Worm (Caenorhabditis elegans) whole organism, L2 larva: Measurements from ENCODE around the gene F42A10.6.

Experiments used
- C34F6.9 ChIP-seq: fragments of 150-350 bp; optimal IDR thresholded peaks from 2 replicates; lab custom pipeline; 2014; ENCODE audit warnings: missing biosample characterization, missing genetic modification characterization
- F13H6.1 ChIP-seq: sonication (generic microtip); optimal IDR thresholded peaks from 2 replicates; lab custom pipeline; 2016; ENCODE audit warnings: missing genetic modification characterization, missing compliant biosample characterization
- R02D3.7 ChIP-seq: fragments of 150-350 bp; optimal IDR thresholded peaks from 2 replicates; lab custom pipeline; 2014; ENCODE audit warnings: missing biosample characterization, missing genetic modification characterization
- ZK546.5 ChIP-seq: sonication (generic microtip); optimal IDR thresholded peaks from 2 replicates; lab custom pipeline; 2017; ENCODE audit warnings: missing biosample characterization, missing genetic modification characterization
- alr-1 ChIP-seq: fragments of 150-350 bp; optimal IDR thresholded peaks from 2 replicates; lab custom pipeline; 2014; ENCODE audit warnings: missing biosample characterization, missing genetic modification characterization
- aly-2 ChIP-seq: fragments of 150-350 bp; optimal IDR thresholded peaks from 2 replicates; lab custom pipeline; 2014; ENCODE audit warnings: missing biosample characterization, missing genetic modification characterization
- blmp-1 ChIP-seq: sonication (generic microtip); optimal IDR thresholded peaks from 2 replicates; lab custom pipeline; 2017; ENCODE audit warnings: missing genetic modification characterization, mild to moderate bottlenecking, missing compliant biosample characterization, antibody characterized with exemption, moderate library complexity; ENCODE audit not compliant: insufficient read depth
- ceh-16 ChIP-seq: fragments of 150-350 bp; optimal IDR thresholded peaks from 2 replicates; lab custom pipeline; 2014; ENCODE audit warnings: missing biosample characterization, missing genetic modification characterization
- ceh-82 ChIP-seq: fragments of 150-350 bp; optimal IDR thresholded peaks from 2 replicates; lab custom pipeline; 2014; ENCODE audit warnings: missing biosample characterization, missing genetic modification characterization
- crh-2 ChIP-seq: sonication (generic microtip); optimal IDR thresholded peaks from 2 replicates; lab custom pipeline; 2017; ENCODE audit warnings: missing biosample characterization, missing genetic modification characterization
- dmd-4 ChIP-seq: sonication (generic microtip); optimal IDR thresholded peaks from 2 replicates; lab custom pipeline; 2017; ENCODE audit warnings: missing biosample characterization, missing genetic modification characterization
- egl-27 ChIP-seq: sonication (generic microtip); optimal IDR thresholded peaks from 3 replicates; lab custom pipeline; 2017; ENCODE audit warnings: missing biosample characterization, missing genetic modification reagents, missing genetic modification characterization
- elt-3 ChIP-seq: sonication (generic microtip); optimal IDR thresholded peaks from 2 replicates; lab custom pipeline; 2017; ENCODE audit warnings: missing biosample characterization, missing genetic modification characterization
- gmeb-1 ChIP-seq: fragments of 150-350 bp; optimal IDR thresholded peaks from 2 replicates; lab custom pipeline; 2014; ENCODE audit warnings: missing biosample characterization, missing genetic modification characterization
- lin-11 ChIP-seq: fragments of 150-350 bp; sonication (generic microtip); optimal IDR thresholded peaks from 2 replicates; lab custom pipeline; 2014; ENCODE audit warnings: missing biosample characterization, missing genetic modification characterization, inconsistent platforms, mixed read lengths
- lin-13 ChIP-seq: fragments of 150-350 bp; optimal IDR thresholded peaks from 2 replicates; lab custom pipeline; 2014; ENCODE audit warnings: missing biosample characterization, missing genetic modification reagents, missing genetic modification characterization
- lin-39 ChIP-seq: fragments of 150-350 bp; optimal IDR thresholded peaks from 2 replicates; lab custom pipeline; 2014; ENCODE audit warnings: missing biosample characterization, missing genetic modification reagents, missing genetic modification characterization
- lsy-2 ChIP-seq, 2 experiments: fragments of 150-350 bp in 1 of 2; sonication (generic microtip) in 1 of 2; optimal IDR thresholded peaks; 2 replicates each; lab custom pipeline; 2014 to 2017; ENCODE audit warnings: missing biosample characterization in 2 of 2, missing genetic modification characterization in 2 of 2
- mab-5 ChIP-seq: fragments of 150-350 bp; optimal IDR thresholded peaks from 2 replicates; lab custom pipeline; 2014; ENCODE audit warnings: missing biosample characterization, missing genetic modification characterization
- mbf-1 ChIP-seq: sonication (generic microtip); optimal IDR thresholded peaks from 2 replicates; lab custom pipeline; 2017; ENCODE audit warnings: missing biosample characterization, missing genetic modification characterization
- mdl-1 ChIP-seq, 2 experiments: fragments of 150-350 bp in 1 of 2; sonication (generic microtip) in 1 of 2; optimal IDR thresholded peaks; 2 replicates each; lab custom pipeline; 2017; ENCODE audit warnings: missing biosample characterization in 2 of 2, missing genetic modification characterization in 2 of 2
- nhr-10 ChIP-seq: sonication (generic microtip); optimal IDR thresholded peaks from 2 replicates; lab custom pipeline; 2017; ENCODE audit warnings: missing biosample characterization, missing genetic modification characterization
- nhr-11 ChIP-seq: fragments of 150-350 bp; optimal IDR thresholded peaks from 2 replicates; lab custom pipeline; 2014; ENCODE audit warnings: missing biosample characterization, missing genetic modification characterization
- nhr-12 ChIP-seq: fragments of 150-350 bp; optimal IDR thresholded peaks from 2 replicates; lab custom pipeline; 2014; ENCODE audit warnings: missing biosample characterization, missing genetic modification characterization
- nhr-129 ChIP-seq: fragments of 150-350 bp; optimal IDR thresholded peaks from 2 replicates; lab custom pipeline; 2014; ENCODE audit warnings: missing biosample characterization, missing genetic modification characterization
- nhr-21 ChIP-seq: fragments of 150-350 bp; optimal IDR thresholded peaks from 2 replicates; lab custom pipeline; 2014; ENCODE audit warnings: missing biosample characterization, missing genetic modification characterization
- nhr-23 ChIP-seq: fragments of 150-350 bp; optimal IDR thresholded peaks from 2 replicates; lab custom pipeline; 2014; ENCODE audit warnings: missing biosample characterization, missing genetic modification reagents, missing genetic modification characterization
- nhr-237 ChIP-seq: fragments of 150-350 bp; optimal IDR thresholded peaks from 2 replicates; lab custom pipeline; 2014; ENCODE audit warnings: missing biosample characterization, missing genetic modification characterization
- nhr-25 ChIP-seq: fragments of 150-350 bp; sonication (generic microtip); optimal IDR thresholded peaks from 3 replicates; lab custom pipeline; 2014; ENCODE audit warnings: missing biosample characterization, missing genetic modification characterization
- nhr-6 ChIP-seq: fragments of 150-350 bp; optimal IDR thresholded peaks from 2 replicates; lab custom pipeline; 2014; ENCODE audit warnings: missing biosample characterization, missing genetic modification characterization
- peb-1 ChIP-seq: fragments of 150-350 bp; optimal IDR thresholded peaks from 2 replicates; lab custom pipeline; 2014; ENCODE audit warnings: missing biosample characterization, missing genetic modification characterization
- sem-4 ChIP-seq: fragments of 150-350 bp; optimal IDR thresholded peaks from 2 replicates; lab custom pipeline; 2014; ENCODE audit warnings: missing biosample characterization, missing genetic modification reagents, missing genetic modification characterization
- skn-1 ChIP-seq: sonication (generic microtip); optimal IDR thresholded peaks from 2 replicates; lab custom pipeline; 2017; ENCODE audit warnings: missing biosample characterization, missing genetic modification characterization
- sma-3 ChIP-seq: sonication (generic microtip); optimal IDR thresholded peaks from 2 replicates; lab custom pipeline; 2016; ENCODE audit warnings: missing genetic modification reagents, missing genetic modification characterization, missing compliant biosample characterization
- sma-9 ChIP-seq, 2 experiments: fragments of 150-350 bp in 1 of 2; sonication (generic microtip) in 1 of 2; optimal IDR thresholded peaks; 2 replicates each; lab custom pipeline; 2014 to 2016; ENCODE audit warnings: missing genetic modification characterization in 2 of 2, mild to moderate bottlenecking in 1 of 2, missing biosample characterization in 1 of 2, missing compliant biosample characterization in 1 of 2, missing genetic modification reagents in 1 of 2, moderate library complexity in 1 of 2
- snpc-4 ChIP-seq: fragments of 150-350 bp; optimal IDR thresholded peaks from 2 replicates; lab custom pipeline; 2014; ENCODE audit warnings: missing biosample characterization, missing genetic modification characterization
- unc-55 ChIP-seq: fragments of 150-350 bp; sonication (generic microtip); optimal IDR thresholded peaks from 3 replicates; lab custom pipeline; 2014; ENCODE audit warnings: missing biosample characterization, missing genetic modification reagents, missing genetic modification characterization
- zag-1 ChIP-seq: fragments of 150-350 bp; optimal IDR thresholded peaks from 2 replicates; lab custom pipeline; 2014; ENCODE audit warnings: missing biosample characterization, missing genetic modification characterization
- ztf-1 ChIP-seq: fragments of 200-800 bp; sonication (Bioruptor generic); conservative IDR thresholded peaks from 2 replicates; pipeline ENCODE4 v1.3.6; 2022; ENCODE audit warnings: missing genetic modification characterization, missing compliant biosample characterization
- ztf-11 ChIP-seq: sonication (generic microtip); optimal IDR thresholded peaks from 2 replicates; lab custom pipeline; 2017; ENCODE audit warnings: missing biosample characterization, missing genetic modification characterization
- ztf-4 ChIP-seq: fragments of 150-350 bp; optimal IDR thresholded peaks from 2 replicates; lab custom pipeline; 2014; ENCODE audit warnings: missing biosample characterization, missing genetic modification characterization

F42A10.6 gene

DNA sequence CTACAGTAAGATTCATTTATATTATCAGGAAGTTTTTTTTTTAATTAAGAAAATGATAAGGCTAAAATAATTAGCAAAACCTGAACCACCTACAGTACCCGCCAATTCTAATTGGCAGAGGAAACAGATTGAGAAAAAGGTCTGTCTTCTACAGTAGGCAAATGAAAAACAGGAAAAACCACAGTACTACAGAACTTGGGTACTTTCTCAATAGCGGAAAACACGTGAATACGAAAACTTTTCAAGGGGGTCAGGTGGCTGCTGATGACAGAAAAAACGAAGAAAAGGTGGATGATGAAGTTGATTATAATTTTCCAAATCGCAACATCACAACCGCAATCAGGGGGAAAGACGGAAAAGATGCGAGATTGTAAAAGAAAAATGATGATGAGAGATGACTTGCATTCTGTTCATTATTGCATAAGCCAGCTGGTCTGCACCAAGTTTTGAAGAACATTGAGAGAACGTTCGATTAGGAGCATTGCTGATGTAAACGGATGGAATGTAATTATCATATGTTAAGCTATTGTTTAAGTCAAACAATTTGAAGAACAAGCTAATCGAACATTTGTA, 32.2 kb downstream of the F42A10.6 start:
- no peak for TF ChIP-seq elt-3 (tag; lab: Kevin White, UChicago)
- TF ChIP-seq nhr-21 = peak; percentile 35
- peak; percentile 24 for TF ChIP-seq sma-9 (GFP tag; optimal IDR thresholded peaks at IDR 0.05; lab: Kevin White, UChicago)
- no peak for TF ChIP-seq sma-9 (tag; optimal IDR thresholded peaks at IDR 0.05; lab: Kevin White, UChicago)
- peak in 1 of 2 experiments; percentile 33 for TF ChIP-seq lsy-2 (tag; optimal IDR thresholded peaks at IDR 0.05; lab: Kevin White, UChicago)
- TF ChIP-seq blmp-1 (tag; lab: Kevin White, UChicago) = peak; percentile 13
- no peak for TF ChIP-seq nhr-10 (tag; lab: Kevin White, UChicago)
- TF ChIP-seq mdl-1 (tag; optimal IDR thresholded peaks at IDR 0.05; lab: Kevin White, UChicago) = peak in 1 of 2 experiments; percentile 59
- peak; percentile 10 for TF ChIP-seq gmeb-1
- peak; percentile 97 for TF ChIP-seq nhr-129
- TF ChIP-seq sma-3 (GFP tag; lab: Kevin White, UChicago) = peak; percentile 0

DNA sequence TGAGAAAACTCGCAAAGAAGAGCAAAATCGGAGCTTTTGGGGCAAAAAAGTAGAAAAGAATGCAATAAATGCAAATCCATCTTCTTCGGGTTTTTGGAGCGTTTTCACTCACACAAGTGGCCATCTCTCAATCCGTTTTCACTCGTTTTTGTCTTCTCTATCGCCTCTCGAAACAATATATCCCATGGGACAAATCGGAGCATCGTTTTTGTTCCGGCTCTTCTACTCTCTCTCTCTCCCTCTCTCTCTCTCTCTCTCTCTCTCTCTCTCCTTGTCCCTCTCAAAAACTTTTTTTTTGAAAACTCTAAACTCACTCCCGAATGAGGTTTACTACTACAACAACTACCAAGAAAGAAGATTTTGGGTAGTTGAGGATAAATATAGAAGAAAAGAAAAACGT, 35.1 kb downstream of the F42A10.6 start:
- TF ChIP-seq crh-2 (tag; lab: Kevin White, UChicago) = peak; percentile 34
- TF ChIP-seq lin-11 (tag; lab: Kevin White, UChicago) = no peak
- TF ChIP-seq nhr-237 (tag; lab: Kevin White, UChicago) = no peak
- no peak for TF ChIP-seq aly-2
- TF ChIP-seq zag-1 (tag; lab: Kevin White, UChicago) = no peak
- no peak for TF ChIP-seq nhr-10 (tag; lab: Kevin White, UChicago)
- no peak for TF ChIP-seq sem-4 (tag; lab: Kevin White, UChicago)
- TF ChIP-seq lsy-2 (tag; optimal IDR thresholded peaks at IDR 0.05; lab: Kevin White, UChicago) = peak in 1 of 2 experiments; percentile 46
- TF ChIP-seq ceh-82 = no peak
- no peak for TF ChIP-seq ztf-4 (tag; lab: Kevin White, UChicago)
- TF ChIP-seq nhr-129 = peak; percentile 20
- no peak for TF ChIP-seq ZK546.5 (tag; lab: Kevin White, UChicago)
- no peak for TF ChIP-seq R02D3.7 (tag; lab: Kevin White, UChicago)
- no peak for TF ChIP-seq lin-13 (GFP tag; lab: Kevin White, UChicago)
- TF ChIP-seq nhr-23 = no peak
- TF ChIP-seq C34F6.9 (tag; lab: Kevin White, UChicago) = peak; percentile 54

DNA sequence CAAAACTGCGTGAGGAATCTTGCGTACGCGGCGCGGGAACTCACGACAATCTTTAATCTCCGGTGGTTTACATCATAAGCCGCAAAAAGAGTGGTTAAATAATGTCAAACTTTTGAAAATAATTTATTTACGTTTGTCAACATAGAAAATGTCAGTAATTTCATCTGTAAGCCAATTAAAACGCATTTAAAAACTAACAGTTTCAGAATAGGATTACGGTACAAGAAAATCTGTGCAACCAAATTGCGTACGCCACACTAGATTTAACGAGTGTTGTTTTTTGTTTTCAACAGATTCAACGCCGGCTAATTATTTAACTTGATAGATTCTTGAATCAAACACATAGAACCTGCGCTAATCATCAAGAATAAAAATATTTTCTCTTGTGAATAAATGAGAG, 35.8 kb downstream of the F42A10.6 start:
- TF ChIP-seq nhr-129 (no peak), C34F6.9 (tag; lab: Kevin White, UChicago) (no peak), sma-3 (GFP tag; lab: Kevin White, UChicago) (no peak), ztf-1 (GFP tag; lab: Robert Waterston, UW) (no peak)

DNA sequence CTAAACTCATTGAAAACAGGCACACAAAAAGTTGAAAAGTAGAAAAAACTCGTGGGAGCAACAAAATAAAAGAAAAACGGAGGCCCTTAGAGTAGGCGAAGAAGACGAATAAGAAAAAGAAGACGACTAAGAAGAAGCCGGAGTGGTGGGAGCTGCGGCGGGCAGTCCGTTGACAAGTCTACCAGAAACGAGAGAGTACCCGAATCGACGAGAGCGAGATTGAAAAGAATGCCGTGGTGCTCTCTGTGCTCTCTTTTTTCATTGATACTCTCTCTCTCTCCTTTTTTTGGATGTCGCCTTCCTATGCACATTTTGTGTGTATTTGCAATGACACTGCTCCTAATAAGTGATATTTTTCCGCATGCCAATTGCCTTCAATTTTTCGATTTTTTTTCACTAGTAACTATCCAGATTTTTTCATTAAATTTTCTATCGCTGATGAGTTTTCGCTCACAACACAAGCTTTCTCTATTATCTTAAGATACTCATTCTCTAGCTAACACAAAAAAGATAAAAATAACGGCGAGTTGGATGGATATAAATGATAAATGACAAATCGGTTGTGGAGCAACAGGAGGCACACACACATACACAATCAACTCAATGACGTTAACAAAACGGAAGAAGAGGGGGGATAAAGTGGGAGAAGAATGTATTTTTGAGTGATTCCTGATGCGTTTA, 36.6 kb downstream of the F42A10.6 start:
- TF ChIP-seq mab-5 (tag; lab: Kevin White, UChicago) = no peak
- TF ChIP-seq C34F6.9 (tag; lab: Kevin White, UChicago) = peak; percentile 48
- no peak for TF ChIP-seq gmeb-1
- TF ChIP-seq ztf-4 (tag; lab: Kevin White, UChicago) = no peak
- peak; percentile 14 for TF ChIP-seq sem-4 (tag; lab: Kevin White, UChicago)
- TF ChIP-seq lin-13 (GFP tag; lab: Kevin White, UChicago) = no peak
- TF ChIP-seq nhr-129 = peak; percentile 14
- no peak for TF ChIP-seq skn-1 (tag; lab: Kevin White, UChicago)
- peak in 1 of 2 experiments; percentile 12 for TF ChIP-seq lsy-2 (tag; optimal IDR thresholded peaks at IDR 0.05; lab: Kevin White, UChicago)
- no peak for TF ChIP-seq R02D3.7 (tag; lab: Kevin White, UChicago)
- no peak for TF ChIP-seq nhr-11 (tag; lab: Kevin White, UChicago)
- TF ChIP-seq nhr-237 (tag; lab: Kevin White, UChicago) = no peak
- TF ChIP-seq nhr-12 (tag; lab: Kevin White, UChicago) = no peak
- TF ChIP-seq peb-1 (tag; lab: Kevin White, UChicago) = no peak
- TF ChIP-seq ZK546.5 (tag; lab: Kevin White, UChicago) = no peak
- TF ChIP-seq ceh-16 (tag; lab: Kevin White, UChicago) = no peak
- no peak for TF ChIP-seq egl-27 (tag; lab: Kevin White, UChicago)
- TF ChIP-seq dmd-4 (tag; lab: Kevin White, UChicago) = no peak
- TF ChIP-seq blmp-1 (tag; lab: Kevin White, UChicago) = no peak
- no peak for TF ChIP-seq lin-11 (tag; lab: Kevin White, UChicago)
- TF ChIP-seq mbf-1 (tag; lab: Kevin White, UChicago) = no peak
- TF ChIP-seq sma-9 (GFP tag; optimal IDR thresholded peaks at IDR 0.05; lab: Kevin White, UChicago) = peak; percentile 45
- TF ChIP-seq sma-9 (tag; optimal IDR thresholded peaks at IDR 0.05; lab: Kevin White, UChicago) = no peak
- TF ChIP-seq ztf-11 = no peak
- TF ChIP-seq zag-1 (tag; lab: Kevin White, UChicago) = peak; percentile 55
- TF ChIP-seq unc-55 = peak; percentile 60
- no peak for TF ChIP-seq snpc-4 (tag; lab: Kevin White, UChicago)
- TF ChIP-seq nhr-6 = no peak
- TF ChIP-seq nhr-25 (tag; lab: Kevin White, UChicago) = no peak
- TF ChIP-seq ceh-82 = no peak
- no peak for TF ChIP-seq lin-39
- no peak for TF ChIP-seq aly-2
- no peak for TF ChIP-seq nhr-10 (tag; lab: Kevin White, UChicago)
- TF ChIP-seq crh-2 (tag; lab: Kevin White, UChicago) = peak; percentile 59
- peak; percentile 53 for TF ChIP-seq F13H6.1
- TF ChIP-seq alr-1 (tag; lab: Kevin White, UChicago) = no peak
- TF ChIP-seq, all 48 proteins: peak for 9
